Fruit fly (Drosophila melanogaster): ENCODE results near the gene CG2182.

DNA sequence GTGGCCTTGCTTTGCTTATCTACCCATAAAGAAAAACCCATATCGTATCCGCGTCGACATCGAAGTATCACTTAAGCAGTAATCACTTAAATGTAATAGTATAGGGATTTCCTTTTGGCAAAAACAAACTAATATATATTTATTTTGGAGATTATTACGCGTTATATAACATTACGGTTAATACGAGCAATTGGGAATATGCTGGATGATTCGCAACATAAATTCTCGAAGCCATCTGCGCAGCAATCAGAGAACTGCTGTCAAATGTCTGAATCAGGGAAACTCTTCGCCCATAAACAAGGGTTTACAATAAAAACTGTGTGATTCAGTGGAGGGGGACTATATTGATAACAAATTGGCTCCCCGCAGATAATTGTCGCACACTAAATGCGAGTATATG is 49.1 kb downstream of the CG2182 start:
- no peak for TF ChIP-seq Gug (GFP tag; IDR thresholded peaks at IDR 0.05)
- no peak for TF ChIP-seq Ets96B (tag; optimal IDR thresholded peaks at IDR 0.05)
- TF ChIP-seq CG11762 (GFP tag; optimal IDR thresholded peaks at IDR 0.05; ENCODE audit: insufficient read depth) = no peak
- TF ChIP-seq fd85E (GFP tag; optimal IDR thresholded peaks at IDR 0.05) = no peak
- TF ChIP-seq CG31627 (GFP tag; optimal IDR thresholded peaks at IDR 0.05) = no peak
- TF ChIP-seq CG11902 (GFP tag; optimal IDR thresholded peaks at IDR 0.05) = no peak

All from whole organism, prepupa.